Fruit fly (Drosophila melanogaster) whole organism, embryonic: ENCODE measurements around the gene mRpS31.

Experiments
- C15 ChIP-seq: fragments of 200-800 bp; sonication (Bioruptor generic); IDR thresholded peaks from 3 replicates; pipeline ENCODE4 v1.3.6; 2022; ENCODE audit warnings: missing biosample characterization, missing genetic modification characterization
- CG11456 ChIP-seq: fragments of 200-800 bp; sonication (Bioruptor generic); IDR thresholded peaks from 3 replicates; pipeline ENCODE4 v1.3.6; 2022; ENCODE audit warnings: missing biosample characterization, missing genetic modification characterization
- CG12155 ChIP-seq: fragments of 200-800 bp; sonication (Bioruptor generic); optimal IDR thresholded peaks from 3 replicates; lab custom pipeline; 2016; ENCODE audit warnings: missing biosample characterization, missing genetic modification characterization
- CG13296 ChIP-seq: fragments of 200-800 bp; sonication (Bioruptor generic); optimal IDR thresholded peaks from 3 replicates; lab custom pipeline; 2018; ENCODE audit warnings: missing biosample characterization, mild to moderate bottlenecking, missing genetic modification characterization
- CG15011 ChIP-seq: fragments of 200-800 bp; sonication (Bioruptor generic); optimal IDR thresholded peaks from 3 replicates; lab custom pipeline; 2018; ENCODE audit warnings: missing biosample characterization, mild to moderate bottlenecking, missing genetic modification characterization
- CG15479 ChIP-seq: fragments of 200-800 bp; sonication (Bioruptor generic); optimal IDR thresholded peaks from 3 replicates; lab custom pipeline; 2019; ENCODE audit warnings: missing biosample characterization, mild to moderate bottlenecking, missing genetic modification characterization, moderate library complexity
- CG15601 ChIP-seq: fragments of 200-800 bp; sonication (Bioruptor generic); optimal IDR thresholded peaks from 3 replicates; lab custom pipeline; 2019; ENCODE audit warnings: missing biosample characterization, mild to moderate bottlenecking, missing genetic modification characterization, moderate library complexity
- CG16779 ChIP-seq: fragments of 200-800 bp; sonication (Bioruptor generic); IDR thresholded peaks from 2 replicates; pipeline ENCODE4 v1.3.6; 2022; ENCODE audit warnings: missing biosample characterization, missing genetic modification characterization
- CG16815 ChIP-seq: fragments of 200-800 bp; sonication (Bioruptor generic); optimal IDR thresholded peaks from 3 replicates; lab custom pipeline; 2017; ENCODE audit warnings: missing biosample characterization, mild to moderate bottlenecking, missing genetic modification characterization
- CG2678 ChIP-seq: fragments of 200-800 bp; sonication (Bioruptor generic); optimal IDR thresholded peaks from 3 replicates; lab custom pipeline; 2019; ENCODE audit warnings: missing biosample characterization, mild to moderate bottlenecking, missing genetic modification characterization, moderate library complexity
- CG2712 ChIP-seq: fragments of 200-800 bp; optimal IDR thresholded peaks from 3 replicates; lab custom pipeline; 2019; ENCODE audit warnings: missing biosample characterization, mild to moderate bottlenecking, missing genetic modification characterization, moderate library complexity
- CG2875 ChIP-seq: fragments of 200-800 bp; sonication (Bioruptor generic); optimal IDR thresholded peaks from 2 replicates; lab custom pipeline; 2017; ENCODE audit warnings: missing biosample characterization, mild to moderate bottlenecking, missing genetic modification characterization, missing genetic modification reagents
- CG31441 ChIP-seq: fragments of 200-800 bp; sonication (Bioruptor generic); IDR thresholded peaks from 2 replicates; pipeline ENCODE4 v1.3.6; 2022; ENCODE audit warnings: missing biosample characterization, missing genetic modification characterization
- CG4424 ChIP-seq: fragments of 200-800 bp; sonication (Bioruptor generic); optimal IDR thresholded peaks from 3 replicates; lab custom pipeline; 2016; ENCODE audit warnings: missing biosample characterization, missing genetic modification characterization
- CG4854 ChIP-seq: fragments of 200-800 bp; sonication (Bioruptor generic); optimal IDR thresholded peaks from 2 replicates; lab custom pipeline; 2016; ENCODE audit warnings: missing biosample characterization, missing genetic modification characterization, inconsistent platforms
- CG5953 ChIP-seq: fragments of 200-800 bp; sonication (Bioruptor generic); IDR thresholded peaks from 2 replicates; pipeline ENCODE4 v1.3.6; 2022; ENCODE audit warnings: missing biosample characterization, missing genetic modification characterization
- CG7556 ChIP-seq: fragments of 200-800 bp; sonication (Bioruptor generic); optimal IDR thresholded peaks from 2 replicates; lab custom pipeline; 2017; ENCODE audit warnings: missing biosample characterization, mild to moderate bottlenecking, missing genetic modification characterization
- Dip2 ChIP-seq: fragments of 200-800 bp; sonication (Bioruptor generic); IDR thresholded peaks from 2 replicates; pipeline ENCODE4 v1.3.6; 2022; ENCODE audit warnings: missing biosample characterization, missing genetic modification characterization
- Dll ChIP-seq: fragments of 200-800 bp; sonication (Bioruptor generic); IDR thresholded peaks from 4 replicates; pipeline ENCODE4 v1.3.6; 2022; ENCODE audit warnings: missing biosample characterization, missing genetic modification characterization; ENCODE audit not compliant: partially characterized antibody
- Ets97D ChIP-seq: fragments of 200-800 bp; sonication (Bioruptor generic); optimal IDR thresholded peaks from 3 replicates; lab custom pipeline; 2016; ENCODE audit warnings: missing biosample characterization, missing genetic modification characterization
- Fer2 ChIP-seq: fragments of 200-800 bp; sonication (Bioruptor generic); optimal IDR thresholded peaks from 2 replicates; lab custom pipeline; 2018; ENCODE audit warnings: missing biosample characterization, mild to moderate bottlenecking, missing genetic modification characterization, moderate library complexity
- Gsc ChIP-seq: fragments of 200-800 bp; sonication (Bioruptor generic); IDR thresholded peaks from 2 replicates; pipeline ENCODE4 v1.3.6; 2022; ENCODE audit warnings: missing biosample characterization, missing genetic modification characterization
- Hand ChIP-seq: fragments of 200-800 bp; sonication (Bioruptor generic); optimal IDR thresholded peaks from 2 replicates; lab custom pipeline; 2017; ENCODE audit warnings: mild to moderate bottlenecking, missing biosample characterization, missing genetic modification reagents, missing genetic modification characterization
- Jarid2 ChIP-seq: fragments of 200-800 bp; sonication (Bioruptor generic); optimal IDR thresholded peaks from 3 replicates; lab custom pipeline; 2017; ENCODE audit warnings: mild to moderate bottlenecking, missing biosample characterization, missing genetic modification reagents, missing genetic modification characterization
- PHDP ChIP-seq: fragments of 200-800 bp; sonication (Bioruptor generic); optimal IDR thresholded peaks from 3 replicates; lab custom pipeline; 2018; ENCODE audit warnings: missing biosample characterization, mild to moderate bottlenecking, missing genetic modification characterization, moderate library complexity
- Pdp1 ChIP-seq, 2 experiments: fragments of 200-800 bp; sonication (Bioruptor generic); optimal IDR thresholded peaks; 3 replicates each; lab custom pipeline; 2016; ENCODE audit warnings: missing biosample characterization in 2 of 2, missing genetic modification characterization in 2 of 2, mild to moderate bottlenecking in 1 of 2, moderate library complexity in 1 of 2
- TFAM ChIP-seq: fragments of 200-800 bp; sonication (Bioruptor generic); optimal IDR thresholded peaks from 2 replicates; lab custom pipeline; 2017; ENCODE audit warnings: missing biosample characterization, missing genetic modification characterization, inconsistent platforms
- al ChIP-seq: fragments of 200-800 bp; sonication (Bioruptor generic); IDR thresholded peaks from 2 replicates; pipeline ENCODE4 v1.3.6; 2022; ENCODE audit warnings: missing biosample characterization, missing genetic modification characterization
- ash1 ChIP-seq: fragments of 200-800 bp; sonication (Bioruptor generic); optimal IDR thresholded peaks from 2 replicates; lab custom pipeline; 2018; ENCODE audit warnings: missing biosample characterization, mild to moderate bottlenecking, missing genetic modification characterization
- ato ChIP-seq: fragments of 200-800 bp; sonication (Bioruptor generic); IDR thresholded peaks from 2 replicates; pipeline ENCODE4 v1.3.6; 2022; ENCODE audit warnings: missing biosample characterization, missing genetic modification characterization; ENCODE audit not compliant: partially characterized antibody
- bigmax ChIP-seq: fragments of 200-800 bp; sonication (Bioruptor generic); optimal IDR thresholded peaks from 2 replicates; lab custom pipeline; 2018; ENCODE audit warnings: missing biosample characterization, mild to moderate bottlenecking, missing genetic modification characterization
- bowl ChIP-seq: fragments of 200-800 bp; sonication (Bioruptor generic); IDR thresholded peaks from 2 replicates; pipeline ENCODE4 v1.3.6; 2022; ENCODE audit warnings: missing biosample characterization, missing genetic modification characterization
- btn ChIP-seq: fragments of 200-800 bp; sonication (Bioruptor generic); optimal IDR thresholded peaks from 2 replicates; lab custom pipeline; 2016; ENCODE audit warnings: missing biosample characterization, missing genetic modification characterization
- cad ChIP-seq: fragments of >200 bp; optimal IDR thresholded peaks from 2 replicates; lab custom pipeline; 2017; ENCODE audit warnings: missing biosample characterization, missing genetic modification characterization
- caup ChIP-seq: fragments of 200-800 bp; sonication (Bioruptor generic); optimal IDR thresholded peaks from 3 replicates; lab custom pipeline; 2017; ENCODE audit warnings: missing biosample characterization, mild to moderate bottlenecking, missing genetic modification characterization, moderate library complexity; ENCODE audit not compliant: severe bottlenecking
- crc ChIP-seq: fragments of 200-800 bp; sonication (Bioruptor generic); optimal IDR thresholded peaks from 2 replicates; lab custom pipeline; 2016; ENCODE audit warnings: missing biosample characterization, missing genetic modification characterization
- eyg ChIP-seq: fragments of 200-800 bp; sonication (Bioruptor generic); optimal IDR thresholded peaks from 3 replicates; lab custom pipeline; 2016; ENCODE audit warnings: missing biosample characterization, missing genetic modification characterization
- fru ChIP-seq: fragments of >200 bp; optimal IDR thresholded peaks from 2 replicates; lab custom pipeline; 2017
- ftz-f1 ChIP-seq: fragments of 200-800 bp; sonication (Bioruptor generic); optimal IDR thresholded peaks from 2 replicates; lab custom pipeline; 2016; ENCODE audit warnings: missing biosample characterization, missing genetic modification characterization
- hth ChIP-seq: fragments of >200 bp; optimal IDR thresholded peaks from 2 replicates; lab custom pipeline; 2017; ENCODE audit warnings: inconsistent platforms
- kah ChIP-seq: fragments of 200-800 bp; sonication (Bioruptor generic); optimal IDR thresholded peaks from 2 replicates; lab custom pipeline; 2018; ENCODE audit warnings: missing biosample characterization, mild to moderate bottlenecking, missing genetic modification characterization
- nerfin-1 ChIP-seq: fragments of 200-800 bp; sonication (Bioruptor generic); optimal IDR thresholded peaks from 3 replicates; lab custom pipeline; 2019; ENCODE audit warnings: missing biosample characterization, mild to moderate bottlenecking, missing genetic modification characterization, moderate library complexity
- pfk ChIP-seq: fragments of 200-800 bp; sonication (Bioruptor generic); optimal IDR thresholded peaks from 2 replicates; lab custom pipeline; 2018; ENCODE audit warnings: missing biosample characterization, mild to moderate bottlenecking, missing genetic modification characterization, moderate library complexity
- pita ChIP-seq: fragments of 200-800 bp; sonication (Bioruptor generic); optimal IDR thresholded peaks from 2 replicates; lab custom pipeline; 2017; ENCODE audit warnings: missing biosample characterization, mild to moderate bottlenecking, missing genetic modification characterization
- run ChIP-seq: fragments of 200-800 bp; sonication (Bioruptor generic); optimal IDR thresholded peaks from 3 replicates; lab custom pipeline; 2018; ENCODE audit warnings: missing biosample characterization, mild to moderate bottlenecking, missing genetic modification characterization
- scrt ChIP-seq: fragments of 200-800 bp; sonication (Bioruptor generic); optimal IDR thresholded peaks from 2 replicates; lab custom pipeline; 2018; ENCODE audit warnings: missing biosample characterization, mild to moderate bottlenecking, missing genetic modification characterization, moderate library complexity
- sens-2 ChIP-seq: fragments of 200-800 bp; sonication (Bioruptor generic); IDR thresholded peaks from 2 replicates; pipeline ENCODE4 v1.3.6; 2022; ENCODE audit warnings: missing biosample characterization, missing genetic modification characterization
- so ChIP-seq: fragments of 200-800 bp; sonication (Bioruptor generic); IDR thresholded peaks from 3 replicates; pipeline ENCODE4 v1.3.6; 2022; ENCODE audit warnings: missing biosample characterization, missing genetic modification characterization
- toy ChIP-seq: fragments of 200-800 bp; sonication (Bioruptor generic); IDR thresholded peaks from 2 replicates; pipeline ENCODE4 v1.3.6; 2022; ENCODE audit warnings: missing biosample characterization, missing genetic modification characterization
- z ChIP-seq: fragments of 200-800 bp; sonication (Bioruptor generic); IDR thresholded peaks from 3 replicates; pipeline ENCODE4 v1.3.6; 2022; ENCODE audit warnings: missing biosample characterization, missing genetic modification characterization

The mRpS31 gene

dm6 chr3L:16037048-16037477 lies 32.1 kb downstream of the mRpS31 start (continued):
- TF ChIP-seq CG16779 (0 out of 2 replicates have a peak, but pooled peaks have one; percentile 80), PHDP (tag; lab: Kevin White, UChicago) (peak; percentile 80), CG15601 (tag; lab: Kevin White, UChicago) (peak; percentile 82), bigmax (GFP tag; lab: Kevin White, UChicago) (peak; percentile 11), scrt (GFP tag; lab: Kevin White, UChicago) (peak; percentile 65), pita (GFP tag; lab: Kevin White, UChicago) (peak; percentile 98), ftz-f1 (GFP tag; lab: Kevin White, UChicago) (peak; percentile 39), C15 (0 out of 3 replicates have a peak, but pooled peaks have one; percentile 62), Jarid2 (GFP tag; lab: Kevin White, UChicago) (peak; percentile 52), Ets97D (GFP tag; lab: Kevin White, UChicago) (peak; percentile 84), CG4424 (GFP tag; lab: Kevin White, UChicago) (peak; percentile 74), ato (peak; percentile 65; the same call in 1 of the 2 replicates), run (tag; lab: Kevin White, UChicago) (peak; percentile 67), Hand (peak; percentile 77), fru (lab: Kevin White, UChicago) (no peak), pfk (GFP tag; lab: Kevin White, UChicago) (no peak), crc (GFP tag; lab: Kevin White, UChicago) (peak; percentile 48), CG4854 (peak; percentile 65), toy (GFP tag; lab: Robert Waterston, UW) (0 out of 2 replicates have a peak, but pooled peaks have one; percentile 26), CG12155 (GFP tag; lab: Kevin White, UChicago) (peak; percentile 75), z (GFP tag; lab: Robert Waterston, UW) (no peak), bowl (GFP tag; lab: Robert Waterston, UW) (no peak), Pdp1 (GFP tag; optimal IDR thresholded peaks at IDR 0.05; lab: Kevin White, UChicago) (peak; percentile 80 to 86), eyg (GFP tag; lab: Kevin White, UChicago) (peak; percentile 60), CG2712 (peak; percentile 82), cad (GFP tag; lab: Kevin White, UChicago) (no peak), nerfin-1 (tag; lab: Kevin White, UChicago) (peak; percentile 65), Gsc (GFP tag; lab: Robert Waterston, UW) (no peak), caup (GFP tag; lab: Kevin White, UChicago) (peak; percentile 83), Dip2 (no peak), Dll (GFP tag; lab: Robert Waterston, UW) (peak; percentile 57; the same call in 3 of the 4 replicates), CG16815 (GFP tag; lab: Kevin White, UChicago) (peak; percentile 39), CG11456 (GFP tag; lab: Robert Waterston, UW) (peak; percentile 87), CG31441 (GFP tag; lab: Robert Waterston, UW) (peak; percentile 70; the same call in 1 of the 2 replicates), al (GFP tag; lab: Robert Waterston, UW) (peak; percentile 37; the same call in 1 of the 2 replicates), btn (GFP tag; lab: Kevin White, UChicago) (peak; percentile 65), CG13296 (peak; percentile 67), CG2875 (GFP tag; lab: Kevin White, UChicago) (peak; percentile 32), sens-2 (GFP tag; lab: Robert Waterston, UW) (peak; percentile 57; the same call in 1 of the 2 replicates), ash1 (GFP tag; lab: Kevin White, UChicago) (no peak), CG5953 (GFP tag; lab: Robert Waterston, UW) (peak; percentile 70; the same call in 1 of the 2 replicates), kah (peak; percentile 12), so (GFP tag; lab: Robert Waterston, UW) (peak; percentile 88), CG2678 (peak; percentile 79), hth (lab: Kevin White, UChicago) (no peak), TFAM (GFP tag; lab: Kevin White, UChicago) (no peak), CG15011 (GFP tag; lab: Kevin White, UChicago) (no peak), CG15479 (GFP tag; lab: Kevin White, UChicago) (no peak), CG7556 (GFP tag; lab: Kevin White, UChicago) (peak; percentile 71), Fer2 (tag; lab: Kevin White, UChicago) (peak; percentile 33)
